Fruit fly (Drosophila melanogaster): ENCODE data around the gene CG13062.
A peak's percentile ranks its signal among the peaks of the same experiment; 100 is the strongest.

The CG13062 gene

dm6 chr3L:16351770-16352429 lies 37.8 kb downstream of the CG13062 start, which contains the start of the genes Golgin104 and Tcs3:
Gene Golgin104 (minus strand): TSS chr3L:16351951.
Gene Tcs3 (plus strand): TSS chr3L:16351991.
- TF ChIP-seq CG12768 (GFP tag; optimal IDR thresholded peaks at IDR 0.05) = no peak
- TF ChIP-seq bab1 (GFP tag; optimal IDR thresholded peaks at IDR 0.05) = peak; percentile 57

- no peak for TF ChIP-seq CG33017 (tag; optimal IDR thresholded peaks at IDR 0.05)
- TF ChIP-seq CG12768 (GFP tag; optimal IDR thresholded peaks at IDR 0.05) = no peak
- TF ChIP-seq bab1 (GFP tag; optimal IDR thresholded peaks at IDR 0.05) = no peak
- no peak for TF ChIP-seq cnc (optimal IDR thresholded peaks at IDR 0.05)
- TF ChIP-seq kay (GFP tag; ENCODE audit: borderline replicate concordance) = no peak
- TF ChIP-seq ovo (GFP tag; optimal IDR thresholded peaks at IDR 0.05) = no peak
- TF ChIP-seq tj (GFP tag; optimal IDR thresholded peaks at IDR 0.05) = no peak
- no peak for TF ChIP-seq CG5204 (GFP tag; optimal IDR thresholded peaks at IDR 0.05)
- TF ChIP-seq Crg-1 (GFP tag; optimal IDR thresholded peaks at IDR 0.05) = no peak
- no peak for TF ChIP-seq CG7045 (GFP tag; optimal IDR thresholded peaks at IDR 0.05)
- TF ChIP-seq CG14711 (tag; optimal IDR thresholded peaks at IDR 0.05) = no peak
- no peak for TF ChIP-seq CG1620 (GFP tag; optimal IDR thresholded peaks at IDR 0.05)
- no peak for TF ChIP-seq pad (GFP tag; optimal IDR thresholded peaks at IDR 0.05)
Measured at dm6 chr3L:16354197-16354596, 40.1 kb downstream of the CG13062 start, which contains the start of gene Pdh. Gene Pdh (minus strand): TSS chr3L:16354297.

- TF ChIP-seq cnc (optimal IDR thresholded peaks at IDR 0.05) = no peak
- TF ChIP-seq CG12768 (GFP tag; optimal IDR thresholded peaks at IDR 0.05) = peak; percentile 18
- TF ChIP-seq ovo (GFP tag; optimal IDR thresholded peaks at IDR 0.05) = no peak
- TF ChIP-seq CG11617 (GFP tag; optimal IDR thresholded peaks at IDR 0.05) = no peak
- peak; percentile 88 for TF ChIP-seq kay (GFP tag; ENCODE audit: borderline replicate concordance)
- no peak for TF ChIP-seq toe (GFP tag; optimal IDR thresholded peaks at IDR 0.05)
- peak; percentile 14 for TF ChIP-seq Mnt (GFP tag; optimal IDR thresholded peaks at IDR 0.05)
- peak; percentile 7 for TF ChIP-seq CG33017 (tag; optimal IDR thresholded peaks at IDR 0.05)
- TF ChIP-seq tj (GFP tag; optimal IDR thresholded peaks at IDR 0.05) = no peak
- no peak for TF ChIP-seq Crg-1 (GFP tag; optimal IDR thresholded peaks at IDR 0.05)
- no peak for TF ChIP-seq bab1 (GFP tag; optimal IDR thresholded peaks at IDR 0.05)
- TF ChIP-seq Hr96 (GFP tag; optimal IDR thresholded peaks at IDR 0.05) = no peak
- TF ChIP-seq CG1620 (GFP tag; optimal IDR thresholded peaks at IDR 0.05) = no peak
- TF ChIP-seq pad (GFP tag; optimal IDR thresholded peaks at IDR 0.05) = no peak
- no peak for TF ChIP-seq CG14711 (tag; optimal IDR thresholded peaks at IDR 0.05)
- TF ChIP-seq CG7101 (tag; optimal IDR thresholded peaks at IDR 0.05) = peak; percentile 13
- TF ChIP-seq cic (GFP tag; optimal IDR thresholded peaks at IDR 0.05) = no peak
Measured at dm6 chr3L:16356171-16356765, 42.2 kb downstream of the CG13062 start.

- TF ChIP-seq toe (GFP tag; optimal IDR thresholded peaks at IDR 0.05) (no peak), bab1 (GFP tag; optimal IDR thresholded peaks at IDR 0.05) (no peak), CG14711 (tag; optimal IDR thresholded peaks at IDR 0.05) (no peak), CG7101 (tag; optimal IDR thresholded peaks at IDR 0.05) (no peak), CG12768 (GFP tag; optimal IDR thresholded peaks at IDR 0.05) (no peak), cic (GFP tag; optimal IDR thresholded peaks at IDR 0.05) (no peak), ovo (GFP tag; optimal IDR thresholded peaks at IDR 0.05) (no peak), pad (GFP tag; optimal IDR thresholded peaks at IDR 0.05) (no peak)
Measured at dm6 chr3L:16357187-16357728, 43.2 kb downstream of the CG13062 start.

- TF ChIP-seq Mnt (GFP tag; optimal IDR thresholded peaks at IDR 0.05) = no peak
- TF ChIP-seq Hr96 (GFP tag; optimal IDR thresholded peaks at IDR 0.05) = no peak
- no peak for TF ChIP-seq Crg-1 (GFP tag; optimal IDR thresholded peaks at IDR 0.05)
- TF ChIP-seq CG14711 (tag; optimal IDR thresholded peaks at IDR 0.05) = no peak
- TF ChIP-seq Clk (GFP tag; optimal IDR thresholded peaks at IDR 0.05) = no peak
- TF ChIP-seq cnc (optimal IDR thresholded peaks at IDR 0.05) = no peak
- TF ChIP-seq CG1620 (GFP tag; optimal IDR thresholded peaks at IDR 0.05) = no peak
- TF ChIP-seq CG7101 (tag; optimal IDR thresholded peaks at IDR 0.05) = no peak
- no peak for TF ChIP-seq CG33017 (tag; optimal IDR thresholded peaks at IDR 0.05)
- no peak for TF ChIP-seq bab1 (GFP tag; optimal IDR thresholded peaks at IDR 0.05)
- TF ChIP-seq kay (GFP tag; ENCODE audit: borderline replicate concordance) = no peak
- no peak for TF ChIP-seq CG5204 (GFP tag; optimal IDR thresholded peaks at IDR 0.05)
- no peak for TF ChIP-seq CG12768 (GFP tag; optimal IDR thresholded peaks at IDR 0.05)
- no peak for TF ChIP-seq CG11617 (GFP tag; optimal IDR thresholded peaks at IDR 0.05)
Measured at dm6 chr3L:16357860-16358259, 43.8 kb downstream of the CG13062 start.

dm6 chr3L:16359219-16359748 lies 45.2 kb downstream of the CG13062 start, which contains the start of gene ringer:
Gene ringer (minus strand): TSS chr3L:16359428.
- TF ChIP-seq cnc (optimal IDR thresholded peaks at IDR 0.05) (no peak), CG14711 (tag; optimal IDR thresholded peaks at IDR 0.05) (no peak), cic (GFP tag; optimal IDR thresholded peaks at IDR 0.05) (no peak), CG33017 (tag; optimal IDR thresholded peaks at IDR 0.05) (peak; percentile 43), Hr96 (GFP tag; optimal IDR thresholded peaks at IDR 0.05) (no peak), CG7045 (GFP tag; optimal IDR thresholded peaks at IDR 0.05) (no peak), ovo (GFP tag; optimal IDR thresholded peaks at IDR 0.05) (no peak), CG5204 (GFP tag; optimal IDR thresholded peaks at IDR 0.05) (no peak), Crg-1 (GFP tag; optimal IDR thresholded peaks at IDR 0.05) (no peak)

Measured in whole organism, adult.